Fruit fly (Drosophila melanogaster): ENCODE data around the gene Phf5a.

DNA sequence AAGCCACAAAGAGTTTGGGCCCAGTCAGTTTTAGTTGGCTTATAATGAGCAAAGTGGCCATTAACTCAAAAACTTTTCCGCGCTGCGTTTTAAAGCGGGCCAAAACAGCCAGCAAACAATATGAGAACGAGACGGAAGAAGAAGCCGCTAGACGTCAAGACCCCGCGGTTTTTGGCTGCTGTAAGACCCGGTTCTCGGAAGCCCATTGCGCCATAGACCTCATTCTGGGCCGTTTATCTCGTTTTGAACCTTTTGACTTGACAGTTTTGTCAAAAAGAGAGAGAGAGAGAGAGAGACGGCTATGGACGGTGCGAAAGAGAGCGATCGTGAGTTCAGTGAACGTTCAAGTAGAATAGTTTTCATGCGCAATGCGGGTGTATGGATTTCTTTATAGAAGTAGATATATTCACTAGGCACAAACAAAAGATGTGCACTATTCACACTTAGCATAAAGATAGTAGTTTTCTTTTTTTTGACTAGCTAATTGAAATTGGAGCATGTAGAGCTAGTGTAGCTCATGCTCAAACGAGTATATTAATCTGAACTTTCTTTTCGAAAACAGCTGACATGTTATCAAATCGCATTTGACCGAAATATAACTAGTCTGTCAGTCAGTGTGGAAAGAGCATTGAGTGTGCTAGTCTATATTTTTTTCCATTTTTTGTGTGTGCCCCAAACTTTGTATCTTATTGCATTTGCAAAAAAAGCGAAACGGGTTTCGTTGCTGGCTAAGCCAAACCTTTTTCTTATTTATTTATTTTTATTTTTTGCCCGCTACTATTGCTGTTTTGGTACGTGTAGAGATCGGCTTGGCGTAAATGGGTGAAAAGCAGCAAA is 12.5 kb upstream of the Phf5a start:
- TF ChIP-seq psq (optimal IDR thresholded peaks at IDR 0.05) (no peak), insv (optimal IDR thresholded peaks at IDR 0.05) (no peak)

Measured in Kc167 (cell line).